Worm (Caenorhabditis elegans) whole organism, young adult: ENCODE measurements around the gene cox-6C.

ENCODE experiments used
- D2030.7 ChIP-seq: fragments of 200-800 bp; sonication (Bioruptor generic); IDR thresholded peaks from 2 replicates; pipeline ENCODE4 v1.3.6; 2022; ENCODE audit warnings: missing genetic modification reagents, missing genetic modification characterization, missing compliant biosample characterization
- F39B2.1 ChIP-seq: fragments of 200-800 bp; sonication (Bioruptor generic); IDR thresholded peaks from 2 replicates; pipeline ENCODE4 v1.3.6; 2022; ENCODE audit warnings: missing genetic modification reagents, missing genetic modification characterization, missing compliant biosample characterization
- Y53F4B.3 ChIP-seq: fragments of 200-800 bp; sonication (Bioruptor generic); IDR thresholded peaks from 2 replicates; pipeline ENCODE4 v1.3.6; 2022; ENCODE audit warnings: missing genetic modification reagents, missing genetic modification characterization, missing compliant biosample characterization
- Y53G8AR.9 ChIP-seq: fragments of 200-800 bp; sonication (Bioruptor generic); conservative IDR thresholded peaks from 2 replicates; pipeline ENCODE4 v1.3.6; 2022; ENCODE audit warnings: missing genetic modification reagents, missing genetic modification characterization, missing compliant biosample characterization
- ama-1 ChIP-seq, 3 experiments: fragments of 150-350 bp in 1 of 3; sonication (generic microtip) in 2 of 3; optimal IDR thresholded peaks; 2 replicates each; lab custom pipeline; 2014 to 2018; ENCODE audit warnings: missing biosample characterization in 2 of 3, missing genetic modification characterization in 2 of 3, missing genetic modification reagents in 2 of 3
- aptf-2 ChIP-seq: fragments of 200-800 bp; sonication (Bioruptor generic); conservative IDR thresholded peaks from 2 replicates; pipeline ENCODE4 v1.3.6; 2022; ENCODE audit warnings: missing genetic modification reagents, missing genetic modification characterization, missing compliant biosample characterization
- atf-7 ChIP-seq: sonication (generic microtip); optimal IDR thresholded peaks from 2 replicates; lab custom pipeline; 2017; ENCODE audit warnings: mild to moderate bottlenecking, missing genetic modification characterization, missing compliant biosample characterization
- ccch-3 ChIP-seq: fragments of 200-800 bp; sonication (Bioruptor generic); optimal IDR thresholded peaks from 2 replicates; lab custom pipeline; 2018; ENCODE audit warnings: mild to moderate bottlenecking, missing genetic modification characterization, missing compliant biosample characterization
- ceh-27 ChIP-seq: fragments of 200-800 bp; sonication (Bioruptor generic); optimal IDR thresholded peaks from 2 replicates; lab custom pipeline; 2018; ENCODE audit warnings: mild to moderate bottlenecking, missing genetic modification characterization, moderate library complexity, missing compliant biosample characterization
- ceh-79 ChIP-seq: sonication (generic microtip); optimal IDR thresholded peaks from 2 replicates; lab custom pipeline; 2017; ENCODE audit warnings: mild to moderate bottlenecking, missing genetic modification characterization, missing compliant biosample characterization
- chd-7 ChIP-seq: sonication (generic microtip); optimal IDR thresholded peaks from 2 replicates; lab custom pipeline; 2016; ENCODE audit warnings: mild to moderate bottlenecking, missing genetic modification characterization, moderate library complexity, missing compliant biosample characterization
- egl-18 ChIP-seq: fragments of 200-800 bp; sonication (Bioruptor generic); IDR thresholded peaks from 2 replicates; pipeline ENCODE4 v1.3.6; 2022; ENCODE audit warnings: missing genetic modification reagents, missing genetic modification characterization, missing compliant biosample characterization
- egrh-3 ChIP-seq: fragments of 200-800 bp; sonication (Bioruptor generic); IDR thresholded peaks from 2 replicates; pipeline ENCODE4 v1.3.6; 2022; ENCODE audit warnings: missing genetic modification reagents, missing genetic modification characterization, missing compliant biosample characterization
- hlh-12 ChIP-seq: sonication (generic microtip); optimal IDR thresholded peaks from 2 replicates; lab custom pipeline; 2016; ENCODE audit warnings: missing genetic modification characterization, missing compliant biosample characterization
- hmg-1.2 ChIP-seq: fragments of 200-800 bp; sonication (Bioruptor generic); IDR thresholded peaks from 2 replicates; pipeline ENCODE4 v1.3.6; 2022; ENCODE audit warnings: missing genetic modification reagents, missing genetic modification characterization, missing compliant biosample characterization
- hsf-1 ChIP-seq: fragments of 200-800 bp; sonication (Bioruptor generic); IDR thresholded peaks from 2 replicates; pipeline ENCODE4 v1.3.6; 2022; ENCODE audit warnings: missing genetic modification reagents, missing genetic modification characterization, missing compliant biosample characterization
- let-607 ChIP-seq, 2 experiments: fragments of 200-800 bp in 1 of 2; sonication (Bioruptor generic) in 1 of 2; sonication (generic microtip) in 1 of 2; optimal IDR thresholded peaks; 2 replicates each; lab custom pipeline; 2016 to 2018; ENCODE audit warnings: mild to moderate bottlenecking in 2 of 2, missing compliant biosample characterization in 2 of 2, missing genetic modification characterization in 2 of 2, moderate library complexity in 2 of 2, missing genotype in 1 of 2
- lin-40 ChIP-seq: sonication (generic microtip); optimal IDR thresholded peaks from 2 replicates; lab custom pipeline; 2016; ENCODE audit warnings: missing genetic modification characterization, mild to moderate bottlenecking, missing compliant biosample characterization, missing genotype, missing genetic modification reagents
- lin-54 ChIP-seq: fragments of 200-800 bp; sonication (Bioruptor generic); optimal IDR thresholded peaks from 2 replicates; lab custom pipeline; 2018; ENCODE audit warnings: mild to moderate bottlenecking, missing genetic modification characterization, missing compliant biosample characterization
- nfya-1 ChIP-seq: sonication (generic microtip); optimal IDR thresholded peaks from 2 replicates; lab custom pipeline; 2017; ENCODE audit warnings: antibody characterized with exemption, missing compliant biosample characterization, missing genetic modification characterization, borderline replicate concordance; ENCODE audit not compliant: insufficient read depth
- nfya-2 ChIP-seq: fragments of 200-800 bp; sonication (Bioruptor generic); IDR thresholded peaks from 2 replicates; pipeline ENCODE4 v1.3.6; 2022; ENCODE audit warnings: missing genetic modification reagents, missing genetic modification characterization, missing compliant biosample characterization
- nhr-179 ChIP-seq: sonication (generic microtip); optimal IDR thresholded peaks from 2 replicates; lab custom pipeline; 2016; ENCODE audit warnings: mild to moderate bottlenecking, missing genetic modification characterization, missing compliant biosample characterization
- rcor-1 ChIP-seq: fragments of 200-800 bp; sonication (Bioruptor generic); IDR thresholded peaks from 2 replicates; pipeline ENCODE4 v1.3.6; 2022; ENCODE audit warnings: missing genetic modification reagents, missing genetic modification characterization, missing compliant biosample characterization
- rpc-1 ChIP-seq, 2 experiments: fragments of 150-350 bp in 1 of 2; sonication (generic microtip) in 1 of 2; optimal IDR thresholded peaks; 2 replicates each; lab custom pipeline; 2014 to 2018; ENCODE audit warnings: missing biosample characterization in 1 of 2, missing genetic modification characterization in 1 of 2, missing genetic modification reagents in 1 of 2, missing genotype in 1 of 2
- snpc-1.1 ChIP-seq: sonication (generic microtip); optimal IDR thresholded peaks from 2 replicates; lab custom pipeline; 2017; ENCODE audit warnings: missing genetic modification characterization, mild to moderate bottlenecking, missing compliant biosample characterization, antibody characterized with exemption, moderate library complexity, missing genotype, missing genetic modification reagents; ENCODE audit not compliant: insufficient read depth
- snpc-1.3 ChIP-seq: sonication (generic microtip); optimal IDR thresholded peaks from 2 replicates; lab custom pipeline; 2017; ENCODE audit warnings: missing genetic modification characterization, mild to moderate bottlenecking, missing compliant biosample characterization, antibody characterized with exemption, moderate library complexity, missing genotype, missing genetic modification reagents; ENCODE audit not compliant: insufficient read depth
- snpc-4 ChIP-seq, 5 experiments: fragments of 150-350 bp in 1 of 5; sonication (generic microtip) in 4 of 5; optimal IDR thresholded peaks; 2 replicates each; lab custom pipeline; 2014 to 2018; ENCODE audit warnings: missing genetic modification characterization in 5 of 5, missing biosample characterization in 3 of 5, antibody characterized with exemption in 2 of 5, mild to moderate bottlenecking in 2 of 5, missing compliant biosample characterization in 2 of 5, missing genotype in 2 of 5, moderate library complexity in 2 of 5, missing genetic modification reagents in 1 of 5
- tlf-1 ChIP-seq: fragments of 200-800 bp; sonication (Bioruptor generic); optimal IDR thresholded peaks from 2 replicates; lab custom pipeline; 2018; ENCODE audit warnings: mild to moderate bottlenecking, missing genetic modification characterization, missing compliant biosample characterization
- ztf-25 ChIP-seq: fragments of 200-800 bp; sonication (Bioruptor generic); IDR thresholded peaks from 2 replicates; pipeline ENCODE4 v1.3.6; 2022; ENCODE audit warnings: missing genetic modification reagents, missing genetic modification characterization, missing compliant biosample characterization
- ztf-26 ChIP-seq: sonication (generic microtip); optimal IDR thresholded peaks from 2 replicates; lab custom pipeline; 2017; ENCODE audit warnings: missing genetic modification characterization, missing compliant biosample characterization

The cox-6C gene

DNA sequence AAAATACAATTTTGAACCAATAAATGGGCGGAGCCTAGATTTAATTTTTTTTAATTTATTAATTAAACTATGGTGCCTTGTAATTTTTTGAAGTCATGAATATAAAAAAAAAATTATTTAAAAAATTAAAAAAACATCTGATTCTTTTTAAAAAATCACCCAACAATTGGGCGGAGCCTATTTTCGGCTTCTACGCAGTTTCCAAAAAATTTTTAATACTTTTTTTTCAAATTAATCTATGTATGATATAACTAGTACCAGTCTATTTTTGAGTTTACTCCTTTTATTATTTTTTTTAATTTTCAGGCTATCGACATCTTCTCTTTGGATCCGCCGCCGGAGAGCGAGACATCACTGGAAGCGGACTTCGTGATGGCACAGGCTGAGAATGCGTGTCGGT lies 34.9 kb upstream of the cox-6C start, which contains the start of gene tpa-1:
Gene tpa-1 (plus strand): TSS at position 301 of the 400 bp plus-strand sequence.
- TF ChIP-seq egl-18 (GFP tag; lab: Robert Waterston, UW) (no peak), F39B2.1 (GFP tag; lab: Robert Waterston, UW) (no peak), ceh-79 (tag; lab: Kevin White, UChicago) (no peak)

DNA sequence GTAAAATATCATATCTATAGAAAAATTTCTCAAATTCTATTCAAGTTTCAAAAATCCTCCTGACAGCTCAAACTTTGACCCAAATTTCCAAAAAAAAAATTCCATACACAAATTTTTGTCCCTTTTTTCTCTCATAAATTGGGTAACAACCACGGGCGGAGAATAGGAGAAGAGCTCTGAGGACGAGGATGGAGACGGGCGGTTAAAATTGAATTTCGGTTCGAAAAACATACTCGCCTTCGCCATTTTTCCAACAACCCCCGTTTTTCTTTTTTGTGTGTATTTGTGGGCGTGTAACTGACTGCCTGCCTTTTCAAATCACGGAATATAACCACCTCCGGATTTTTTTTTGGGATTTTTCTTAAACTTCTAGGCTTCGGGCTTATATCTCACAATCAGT lies 28.9 kb upstream of the cox-6C start:
- TF ChIP-seq aptf-2 (GFP tag; lab: Robert Waterston, UW) (no peak), hmg-1.2 (GFP tag; lab: Robert Waterston, UW) (no peak), ceh-79 (tag; lab: Kevin White, UChicago) (no peak), ama-1 (optimal IDR thresholded peaks at IDR 0.05; lab: Kevin White, UChicago) (no peak), ama-1 (GFP tag; optimal IDR thresholded peaks at IDR 0.05; lab: Kevin White, UChicago) (no peak), ztf-25 (no peak), rpc-1 (optimal IDR thresholded peaks at IDR 0.05; lab: Kevin White, UChicago) (no peak), rpc-1 (tag; optimal IDR thresholded peaks at IDR 0.05; lab: Kevin White, UChicago) (no peak), ztf-26 (tag; lab: Kevin White, UChicago) (no peak), nhr-179 (no peak), D2030.7 (GFP tag; lab: Robert Waterston, UW) (no peak), ccch-3 (GFP tag; lab: Kevin White, UChicago) (no peak), hlh-12 (tag; lab: Kevin White, UChicago) (no peak), lin-54 (GFP tag; lab: Kevin White, UChicago) (no peak)
- TF ChIP-seq, all 124 proteins: peak for 0

DNA sequence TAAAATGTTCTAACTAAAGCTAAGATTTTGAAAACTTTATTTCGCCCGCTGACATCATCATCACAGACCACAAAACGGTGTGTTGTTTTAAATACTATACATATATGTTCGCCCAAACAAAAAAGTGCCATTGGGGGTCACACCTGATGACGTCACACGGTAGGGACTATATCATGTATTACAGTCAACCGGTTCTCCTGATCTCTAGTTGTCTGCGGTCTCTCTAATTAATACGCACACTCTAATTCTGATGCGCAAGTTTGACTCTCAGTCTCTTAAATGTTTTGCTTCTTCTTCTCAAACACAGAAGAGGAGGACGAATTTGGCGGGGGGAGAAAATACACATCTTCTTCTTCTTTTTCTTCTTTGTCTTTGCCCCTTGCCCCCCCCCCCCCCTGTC lies 23.7 kb upstream of the cox-6C start:
- TF ChIP-seq hsf-1 (GFP tag; lab: Robert Waterston, UW) (no peak), ceh-27 (peak; percentile 28), lin-40 (tag; lab: Kevin White, UChicago) (peak; percentile 59), nhr-179 (no peak), nfya-2 (GFP tag; lab: Robert Waterston, UW) (no peak), hlh-12 (tag; lab: Kevin White, UChicago) (no peak), snpc-4 (GFP tag; optimal IDR thresholded peaks at IDR 0.05; lab: Kevin White, UChicago) (no peak), snpc-4 (tag; optimal IDR thresholded peaks at IDR 0.05; lab: Kevin White, UChicago) (no peak), atf-7 (tag; lab: Kevin White, UChicago) (peak; percentile 37), egrh-3 (GFP tag; lab: Robert Waterston, UW) (0 out of 2 replicates have a peak, but pooled peaks have one; percentile 10)

DNA sequence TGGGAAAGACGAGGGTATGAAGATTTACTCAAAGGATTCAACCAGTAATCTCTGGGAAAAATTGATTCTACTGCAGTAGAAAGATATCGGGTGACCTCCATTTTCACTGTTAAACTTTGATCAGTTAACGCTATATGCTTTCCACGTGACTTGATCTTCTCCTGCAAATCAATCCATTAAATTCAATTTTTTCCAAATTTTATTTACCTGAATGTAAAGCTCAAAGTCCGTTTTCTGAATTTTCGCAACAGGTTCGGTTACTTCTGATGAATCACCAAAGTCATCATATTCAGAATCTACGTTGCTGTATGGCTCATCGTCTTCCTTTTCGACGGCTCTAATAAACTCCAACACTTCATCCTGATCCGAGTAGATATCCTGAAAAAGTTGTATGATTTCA lies 17.2 kb upstream of the cox-6C start, which contains the start of gene B0545.4:
Gene B0545.4 (minus strand): TSS at position 101 of the 400 bp plus-strand sequence.
- TF ChIP-seq Y53F4B.3 (no peak), snpc-1.3 (tag; lab: Kevin White, UChicago) (no peak), tlf-1 (GFP tag; lab: Kevin White, UChicago) (no peak), egrh-3 (GFP tag; lab: Robert Waterston, UW) (no peak), ztf-25 (no peak), ceh-79 (tag; lab: Kevin White, UChicago) (no peak), snpc-1.1 (no peak), Y53G8AR.9 (GFP tag; lab: Robert Waterston, UW) (no peak), let-607 (tag; optimal IDR thresholded peaks at IDR 0.05; lab: Kevin White, UChicago) (no peak), nfya-1 (tag; lab: Kevin White, UChicago) (no peak), rcor-1 (GFP tag; lab: Robert Waterston, UW) (no peak), chd-7 (no peak)
